Fruit fly (Drosophila melanogaster) Kc167 (cell line): ENCODE measurements around the gene CSN8.

ENCODE experiments used
- Myc ChIP-seq: fragments of >200 bp; optimal IDR thresholded peaks from 2 replicates; lab custom pipeline; 2017; ENCODE audit warnings: missing external identifiers
- Sin3A ChIP-seq: fragments of >200 bp; optimal IDR thresholded peaks from 2 replicates; lab custom pipeline; 2018; ENCODE audit warnings: missing external identifiers
- h ChIP-seq: fragments of >200 bp; optimal IDR thresholded peaks from 3 replicates; lab custom pipeline; 2018; ENCODE audit warnings: missing external identifiers
- insv ChIP-seq: fragments of >200 bp; optimal IDR thresholded peaks from 3 replicates; lab custom pipeline; 2018; ENCODE audit warnings: missing external identifiers
- psq ChIP-seq: fragments of >200 bp; optimal IDR thresholded peaks from 2 replicates; lab custom pipeline; 2017; ENCODE audit warnings: missing external identifiers

DNA sequence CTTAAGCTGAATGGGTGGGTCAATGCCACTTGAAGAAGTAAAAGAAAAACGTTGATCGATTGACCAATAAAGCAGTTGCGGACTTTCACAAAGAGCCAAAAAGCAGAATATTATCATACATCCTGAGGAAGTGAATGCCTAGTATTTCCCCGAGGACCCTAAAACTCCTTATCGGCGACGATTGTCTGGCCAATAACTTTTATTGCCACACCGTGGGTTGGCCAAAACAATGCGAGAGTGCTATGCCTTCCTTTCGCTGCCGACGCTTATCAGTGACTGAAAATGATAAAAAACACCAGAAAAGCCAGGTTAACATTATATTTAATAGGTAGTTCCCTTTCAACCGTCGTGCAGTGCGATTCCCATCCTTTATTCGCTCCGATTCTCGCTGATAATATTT is 12.8 kb upstream of the CSN8 start, which contains the start of gene Mur29B:
- TF ChIP-seq Sin3A (lab: Kevin White, UChicago) = no peak
- TF ChIP-seq Myc = no peak
- TF ChIP-seq insv (lab: Kevin White, UChicago) = no peak
- no peak for TF ChIP-seq h (lab: Kevin White, UChicago)
- no peak for TF ChIP-seq psq (lab: Kevin White, UChicago)
